Fruit fly (Drosophila melanogaster): ENCODE data around the gene CG42445.
A peak's percentile ranks its signal among the peaks of the same experiment; 100 is the strongest.

Gene CG42445

dm6 chr3L:8155324-8155723 is 3.4 kb downstream of the CG42445 start:
- no peak for TF ChIP-seq GATAd (GFP tag; optimal IDR thresholded peaks at IDR 0.05)
- TF ChIP-seq brk (GFP tag; optimal IDR thresholded peaks at IDR 0.05), result no peak
- TF ChIP-seq fru (GFP tag; optimal IDR thresholded peaks at IDR 0.05), result no peak
- TF ChIP-seq Vsx2 (GFP tag; optimal IDR thresholded peaks at IDR 0.05; ENCODE audit: partially characterized antibody), result no peak
- TF ChIP-seq Sp1 (GFP tag; optimal IDR thresholded peaks at IDR 0.05), result no peak
- TF ChIP-seq h (GFP tag; optimal IDR thresholded peaks at IDR 0.05), result no peak
- TF ChIP-seq lola (GFP tag; optimal IDR thresholded peaks at IDR 0.05), result no peak
- no peak for TF ChIP-seq Rel (GFP tag; optimal IDR thresholded peaks at IDR 0.05)
- no peak for TF ChIP-seq Rel (tag; optimal IDR thresholded peaks at IDR 0.05)
- no peak for TF ChIP-seq OdsH (GFP tag; optimal IDR thresholded peaks at IDR 0.05)
- TF ChIP-seq br (GFP tag; optimal IDR thresholded peaks at IDR 0.05), result no peak
- TF ChIP-seq CrebA (GFP tag; optimal IDR thresholded peaks at IDR 0.05; ENCODE audit: borderline replicate concordance), result no peak
- no peak for TF ChIP-seq N (GFP tag; optimal IDR thresholded peaks at IDR 0.05)
- no peak for TF ChIP-seq dmrt93B (GFP tag; optimal IDR thresholded peaks at IDR 0.05)
- TF ChIP-seq ey (GFP tag; optimal IDR thresholded peaks at IDR 0.05), result no peak
- TF ChIP-seq dsf (GFP tag; optimal IDR thresholded peaks at IDR 0.05; ENCODE audit: borderline replicate concordance), result no peak
- TF ChIP-seq usp (GFP tag; optimal IDR thresholded peaks at IDR 0.05), result no peak
- no peak for TF ChIP-seq Dif (GFP tag; optimal IDR thresholded peaks at IDR 0.05; ENCODE audit: partially characterized antibody)

- TF ChIP-seq psq (GFP tag; optimal IDR thresholded peaks at IDR 0.05) (no peak), Rel (GFP tag; optimal IDR thresholded peaks at IDR 0.05) (no peak), Rel (tag; optimal IDR thresholded peaks at IDR 0.05) (no peak), br (GFP tag; optimal IDR thresholded peaks at IDR 0.05) (no peak), Mio (GFP tag; optimal IDR thresholded peaks at IDR 0.05) (no peak), sv (GFP tag; optimal IDR thresholded peaks at IDR 0.05) (no peak), Abd-B (GFP tag; optimal IDR thresholded peaks at IDR 0.05) (no peak), foxo (GFP tag; optimal IDR thresholded peaks at IDR 0.05) (no peak), OdsH (GFP tag; optimal IDR thresholded peaks at IDR 0.05) (no peak), Dif (GFP tag; optimal IDR thresholded peaks at IDR 0.05; ENCODE audit: partially characterized antibody) (no peak), jim (GFP tag; optimal IDR thresholded peaks at IDR 0.05) (no peak), dmrt93B (GFP tag; optimal IDR thresholded peaks at IDR 0.05) (no peak), dsf (GFP tag; optimal IDR thresholded peaks at IDR 0.05; ENCODE audit: borderline replicate concordance) (no peak), dl (GFP tag; optimal IDR thresholded peaks at IDR 0.05; ENCODE audit: insufficient read depth in 1 of 2, partially characterized antibody in 2 of 2) (no peak), fru (GFP tag; optimal IDR thresholded peaks at IDR 0.05) (no peak), sage (GFP tag; optimal IDR thresholded peaks at IDR 0.05) (no peak), Vsx2 (GFP tag; optimal IDR thresholded peaks at IDR 0.05; ENCODE audit: partially characterized antibody) (no peak), tai (GFP tag; optimal IDR thresholded peaks at IDR 0.05) (no peak), Hr83 (GFP tag; optimal IDR thresholded peaks at IDR 0.05; ENCODE audit: poor library complexity, severe bottlenecking) (no peak), HLH106 (tag; optimal IDR thresholded peaks at IDR 0.05) (no peak), ey (GFP tag; optimal IDR thresholded peaks at IDR 0.05) (no peak)
Measured at dm6 chr3L:8154544-8154943, 4.2 kb downstream of the CG42445 start.

dm6 chr3L:8153206-8153996 is 5.3 kb downstream of the CG42445 start:
- TF ChIP-seq dmrt93B (GFP tag; optimal IDR thresholded peaks at IDR 0.05) (peak; percentile 16), lola (GFP tag; optimal IDR thresholded peaks at IDR 0.05) (no peak), rgr (GFP tag; optimal IDR thresholded peaks at IDR 0.05) (peak; percentile 45), brk (GFP tag; optimal IDR thresholded peaks at IDR 0.05) (no peak), Rel (GFP tag; optimal IDR thresholded peaks at IDR 0.05) (no peak), Rel (tag; optimal IDR thresholded peaks at IDR 0.05) (no peak), Dfd (GFP tag; optimal IDR thresholded peaks at IDR 0.05) (no peak), sv (GFP tag; optimal IDR thresholded peaks at IDR 0.05) (peak; percentile 39), foxo (GFP tag; optimal IDR thresholded peaks at IDR 0.05) (peak in 1 of 2 experiments; percentile 6), h (GFP tag; optimal IDR thresholded peaks at IDR 0.05) (peak; percentile 2), woc (GFP tag; optimal IDR thresholded peaks at IDR 0.05) (peak; percentile 16), ey (GFP tag; optimal IDR thresholded peaks at IDR 0.05) (peak; percentile 47), HLH106 (tag; optimal IDR thresholded peaks at IDR 0.05) (peak; percentile 10), br (GFP tag; optimal IDR thresholded peaks at IDR 0.05) (peak; percentile 8), fru (GFP tag; optimal IDR thresholded peaks at IDR 0.05) (peak; percentile 64)
